Worm (Caenorhabditis elegans) whole organism, L4/young adult: ENCODE data around the gene C15H11.11.

Experiments
- W03F9.2 ChIP-seq: fragments of 150-350 bp; optimal IDR thresholded peaks from 2 replicates; lab custom pipeline; 2014; ENCODE audit warnings: missing biosample characterization, missing genetic modification characterization
- dao-5 ChIP-seq: sonication (generic microtip); optimal IDR thresholded peaks from 2 replicates; lab custom pipeline; 2016; ENCODE audit warnings: missing genotype, missing genetic modification characterization, moderate library complexity, missing compliant biosample characterization
- him-1 ChIP-seq: sonication (generic microtip); optimal IDR thresholded peaks from 2 replicates; lab custom pipeline; 2016; ENCODE audit warnings: missing genotype, missing genetic modification reagents, missing genetic modification characterization, missing compliant biosample characterization

DNA sequence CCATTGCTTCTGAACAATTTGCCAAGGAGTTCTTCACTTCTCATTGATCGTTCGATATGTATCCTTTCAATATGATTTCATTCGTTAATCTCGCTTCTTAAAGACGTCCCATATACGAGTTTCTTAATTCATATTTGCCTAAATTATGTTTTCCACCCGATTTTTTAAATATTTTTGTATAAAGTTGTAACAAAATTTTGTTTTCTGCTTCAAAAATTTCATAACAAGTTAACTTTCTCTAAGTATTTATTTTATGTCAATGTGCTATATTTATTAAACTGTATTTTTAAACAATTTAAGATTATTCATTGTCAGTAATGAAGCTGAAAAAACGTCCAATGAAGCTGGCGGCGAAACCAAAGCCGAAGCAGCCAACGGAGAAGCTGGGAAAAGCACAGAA is 34.1 kb downstream of the C15H11.11 start, which contains the start of gene F23B12.7:
- TF ChIP-seq him-1 (tag; lab: Kevin White, UChicago), result no peak
- TF ChIP-seq W03F9.2 (tag; lab: Kevin White, UChicago), result no peak
- no peak for TF ChIP-seq dao-5 (tag; lab: Kevin White, UChicago)
